Fruit fly (Drosophila melanogaster) whole organism, embryonic: ENCODE results near the gene CG4730.

ENCODE experiments used
- CG11247 ChIP-seq: fragments of 200-800 bp; sonication (Bioruptor generic); IDR thresholded peaks from 2 replicates; pipeline ENCODE4 v1.3.6; 2022; ENCODE audit warnings: missing biosample characterization, missing genetic modification characterization
- CG12236 ChIP-seq: fragments of 200-800 bp; sonication (Bioruptor generic); optimal IDR thresholded peaks from 2 replicates; lab custom pipeline; 2016; ENCODE audit warnings: missing biosample characterization, missing genetic modification characterization
- CG14860 ChIP-seq: fragments of 200-800 bp; sonication (Bioruptor generic); IDR thresholded peaks from 3 replicates; pipeline ENCODE4 v1.3.6; 2022; ENCODE audit warnings: missing biosample characterization, missing genetic modification characterization; ENCODE audit not compliant: partially characterized antibody
- CG15601 ChIP-seq: fragments of 200-800 bp; sonication (Bioruptor generic); optimal IDR thresholded peaks from 3 replicates; lab custom pipeline; 2019; ENCODE audit warnings: missing biosample characterization, mild to moderate bottlenecking, missing genetic modification characterization, moderate library complexity
- CG16779 ChIP-seq: fragments of 200-800 bp; sonication (Bioruptor generic); IDR thresholded peaks from 2 replicates; pipeline ENCODE4 v1.3.6; 2022; ENCODE audit warnings: missing biosample characterization, missing genetic modification characterization
- CG17802 ChIP-seq: fragments of 200-800 bp; sonication (Bioruptor generic); optimal IDR thresholded peaks from 2 replicates; lab custom pipeline; 2018; ENCODE audit warnings: missing biosample characterization, mild to moderate bottlenecking, missing genetic modification characterization, moderate library complexity
- CG18262 ChIP-seq: fragments of 200-800 bp; optimal IDR thresholded peaks from 3 replicates; lab custom pipeline; 2019; ENCODE audit warnings: missing biosample characterization, mild to moderate bottlenecking, missing genetic modification characterization, moderate library complexity
- CG18599 ChIP-seq: fragments of 200-800 bp; sonication (Bioruptor generic); optimal IDR thresholded peaks from 3 replicates; lab custom pipeline; 2017; ENCODE audit warnings: missing biosample characterization, missing genetic modification characterization, mild to moderate bottlenecking, moderate library complexity, missing genetic modification reagents
- CG3163 ChIP-seq: fragments of 200-800 bp; sonication (Bioruptor generic); optimal IDR thresholded peaks from 3 replicates; lab custom pipeline; 2016; ENCODE audit warnings: missing biosample characterization, missing genetic modification characterization
- CG32767 ChIP-seq: fragments of 200-800 bp; sonication (Bioruptor generic); IDR thresholded peaks from 2 replicates; pipeline ENCODE4 v1.3.6; 2022; ENCODE audit warnings: missing biosample characterization, missing genetic modification characterization
- CG4328 ChIP-seq: fragments of 200-800 bp; sonication (Bioruptor generic); optimal IDR thresholded peaks from 3 replicates; lab custom pipeline; 2017; ENCODE audit warnings: missing biosample characterization, missing genetic modification reagents, missing genetic modification characterization
- CG4730 ChIP-seq: fragments of 200-800 bp; sonication (Bioruptor generic); IDR thresholded peaks from 2 replicates; pipeline ENCODE4 v1.3.6; 2022; ENCODE audit warnings: missing biosample characterization, missing genetic modification characterization
- CG5245 ChIP-seq: fragments of 200-800 bp; sonication (Bioruptor generic); optimal IDR thresholded peaks from 3 replicates; lab custom pipeline; 2016; ENCODE audit warnings: missing biosample characterization, missing genetic modification characterization
- CG7357 ChIP-seq: fragments of 200-800 bp; sonication (Bioruptor generic); IDR thresholded peaks from 3 replicates; pipeline ENCODE4 v1.3.6; 2022; ENCODE audit warnings: missing biosample characterization, missing genetic modification characterization
- CG8281 ChIP-seq: fragments of 200-800 bp; sonication (Bioruptor generic); optimal IDR thresholded peaks from 2 replicates; lab custom pipeline; 2018; ENCODE audit warnings: missing biosample characterization, mild to moderate bottlenecking, missing genetic modification characterization, moderate library complexity
- CG8765 ChIP-seq: fragments of 200-800 bp; sonication (Bioruptor generic); IDR thresholded peaks from 2 replicates; pipeline ENCODE4 v1.3.6; 2022; ENCODE audit warnings: missing biosample characterization, missing genetic modification characterization
- CG9727 ChIP-seq: fragments of 200-800 bp; sonication (Bioruptor generic); optimal IDR thresholded peaks from 3 replicates; lab custom pipeline; 2017; ENCODE audit warnings: missing biosample characterization, mild to moderate bottlenecking, missing genetic modification characterization
- D ChIP-seq, 2 experiments: fragments of 200-800 bp in 1 of 2; fragments of >200 bp in 1 of 2; sonication (Bioruptor generic) in 1 of 2; optimal IDR thresholded peaks; 2 replicates in 1 of 2; 3 replicates in 1 of 2; lab custom pipeline; 2017; ENCODE audit warnings: mild to moderate bottlenecking in 1 of 2, missing biosample characterization in 1 of 2, missing genetic modification characterization in 1 of 2, missing genetic modification reagents in 1 of 2
- D19B ChIP-seq: fragments of 200-800 bp; sonication (Bioruptor generic); optimal IDR thresholded peaks from 2 replicates; lab custom pipeline; 2017; ENCODE audit warnings: missing biosample characterization, mild to moderate bottlenecking, missing genetic modification characterization
- Dad ChIP-seq: fragments of 200-800 bp; sonication (Bioruptor generic); optimal IDR thresholded peaks from 3 replicates; lab custom pipeline; 2016; ENCODE audit warnings: missing biosample characterization, missing genetic modification characterization
- Drgx ChIP-seq: fragments of 200-800 bp; sonication (Bioruptor generic); IDR thresholded peaks from 2 replicates; pipeline ENCODE4 v1.3.6; 2022; ENCODE audit warnings: missing biosample characterization, missing genetic modification characterization
- Eip74EF ChIP-seq, 2 experiments: fragments of 200-800 bp in 1 of 2; fragments of >200 bp in 1 of 2; sonication (Bioruptor generic) in 1 of 2; optimal IDR thresholded peaks; 2 replicates each; lab custom pipeline; 2017 to 2019; ENCODE audit warnings: missing biosample characterization in 2 of 2, missing genetic modification characterization in 2 of 2, mild to moderate bottlenecking in 1 of 2, moderate library complexity in 1 of 2
- Ets97D ChIP-seq: fragments of 200-800 bp; sonication (Bioruptor generic); optimal IDR thresholded peaks from 3 replicates; lab custom pipeline; 2016; ENCODE audit warnings: missing biosample characterization, missing genetic modification characterization
- Hr39 ChIP-seq: fragments of >200 bp; optimal IDR thresholded peaks from 2 replicates; lab custom pipeline; 2017
- Kr ChIP-seq: fragments of 200-800 bp; sonication (Bioruptor generic); optimal IDR thresholded peaks from 2 replicates; lab custom pipeline; 2017; ENCODE audit warnings: missing biosample characterization, mild to moderate bottlenecking, missing genetic modification characterization
- Max ChIP-seq: fragments of 200-800 bp; sonication (Bioruptor generic); optimal IDR thresholded peaks from 2 replicates; lab custom pipeline; 2016; ENCODE audit warnings: missing biosample characterization, mild to moderate bottlenecking, missing genetic modification characterization
- Med ChIP-seq: fragments of 200-800 bp; sonication (Bioruptor generic); peaks from one replicate; lab custom pipeline; 2016; ENCODE audit warnings: missing biosample characterization, missing genetic modification characterization, mild to moderate bottlenecking, inconsistent platforms, moderate library complexity
- amos ChIP-seq: fragments of 200-800 bp; sonication (Bioruptor generic); IDR thresholded peaks from 2 replicates; pipeline ENCODE4 v1.3.6; 2022; ENCODE audit warnings: missing biosample characterization, missing genetic modification characterization; ENCODE audit not compliant: partially characterized antibody
- ap ChIP-seq: fragments of 200-800 bp; sonication (Bioruptor generic); IDR thresholded peaks from 2 replicates; pipeline ENCODE4 v1.3.6; 2022; ENCODE audit warnings: missing biosample characterization, missing genetic modification characterization
- bbx ChIP-seq: fragments of 200-800 bp; sonication (Bioruptor generic); IDR thresholded peaks from 2 replicates; pipeline ENCODE4 v1.3.6; 2022; ENCODE audit warnings: missing biosample characterization, missing genetic modification characterization; ENCODE audit not compliant: partially characterized antibody
- bowl ChIP-seq: fragments of 200-800 bp; sonication (Bioruptor generic); IDR thresholded peaks from 2 replicates; pipeline ENCODE4 v1.3.6; 2022; ENCODE audit warnings: missing biosample characterization, missing genetic modification characterization
- ci ChIP-seq: fragments of 200-800 bp; sonication (Bioruptor generic); IDR thresholded peaks from 3 replicates; pipeline ENCODE4 v1.3.6; 2022; ENCODE audit warnings: missing biosample characterization, missing genetic modification characterization
- corto ChIP-seq: fragments of 200-800 bp; sonication (Bioruptor generic); optimal IDR thresholded peaks from 2 replicates; lab custom pipeline; 2016; ENCODE audit warnings: missing biosample characterization, mild to moderate bottlenecking, missing genetic modification characterization, moderate library complexity
- dm ChIP-seq: fragments of 200-800 bp; sonication (Bioruptor generic); optimal IDR thresholded peaks from 3 replicates; lab custom pipeline; 2016; ENCODE audit warnings: missing biosample characterization, missing genetic modification characterization
- dysf ChIP-seq: fragments of 200-800 bp; sonication (Bioruptor generic); IDR thresholded peaks from 3 replicates; pipeline ENCODE4 v1.3.6; 2022; ENCODE audit warnings: missing biosample characterization, missing genetic modification characterization
- fru ChIP-seq: fragments of >200 bp; optimal IDR thresholded peaks from 2 replicates; lab custom pipeline; 2017
- gem ChIP-seq: fragments of 200-800 bp; sonication (Bioruptor generic); optimal IDR thresholded peaks from 2 replicates; lab custom pipeline; 2019; ENCODE audit warnings: missing biosample characterization, mild to moderate bottlenecking, missing genetic modification characterization, moderate library complexity
- gfzf ChIP-seq: fragments of 200-800 bp; sonication (Bioruptor generic); optimal IDR thresholded peaks from 2 replicates; lab custom pipeline; 2016; ENCODE audit warnings: missing biosample characterization, mild to moderate bottlenecking, missing genetic modification characterization, moderate library complexity
- h ChIP-seq: fragments of >200 bp; optimal IDR thresholded peaks from 2 replicates; lab custom pipeline; 2017
- hkb ChIP-seq, 2 experiments: fragments of 200-800 bp in 1 of 2; fragments of >200 bp in 1 of 2; sonication (Bioruptor generic) in 1 of 2; IDR thresholded peaks in 1 of 2; optimal IDR thresholded peaks in 1 of 2; 2 replicates each; pipeline versions ENCODE4 v1.3.6 to Lab custom; 2017 to 2022; ENCODE audit warnings: missing biosample characterization in 1 of 2, missing genetic modification characterization in 1 of 2
- kah ChIP-seq: fragments of 200-800 bp; sonication (Bioruptor generic); optimal IDR thresholded peaks from 2 replicates; lab custom pipeline; 2018; ENCODE audit warnings: missing biosample characterization, mild to moderate bottlenecking, missing genetic modification characterization
- klu ChIP-seq: fragments of 200-800 bp; sonication (Bioruptor generic); IDR thresholded peaks from 2 replicates; pipeline ENCODE4 v1.3.6; 2022; ENCODE audit warnings: missing biosample characterization, missing genetic modification characterization
- lmd ChIP-seq: fragments of 200-800 bp; sonication (Bioruptor generic); IDR thresholded peaks from 2 replicates; pipeline ENCODE4 v1.3.6; 2022; ENCODE audit warnings: missing biosample characterization, missing genetic modification characterization
- pb ChIP-seq: fragments of 200-800 bp; sonication (Bioruptor generic); optimal IDR thresholded peaks from 3 replicates; lab custom pipeline; 2016; ENCODE audit warnings: missing biosample characterization, missing genetic modification characterization
- sd ChIP-seq: fragments of 200-800 bp; sonication (Bioruptor generic); optimal IDR thresholded peaks from 3 replicates; lab custom pipeline; 2018; ENCODE audit warnings: missing biosample characterization, mild to moderate bottlenecking, missing genetic modification characterization, moderate library complexity
- sens ChIP-seq: fragments of 200-800 bp; sonication (Bioruptor generic); peaks from one replicate; lab custom pipeline; 2016; ENCODE audit warnings: missing biosample characterization, missing genetic modification characterization
- sob ChIP-seq: fragments of 200-800 bp; sonication (Bioruptor generic); IDR thresholded peaks from 2 replicates; pipeline ENCODE4 v1.3.6; 2022; ENCODE audit warnings: missing biosample characterization, missing genetic modification characterization
- stc ChIP-seq: fragments of 200-800 bp; sonication (Bioruptor generic); IDR thresholded peaks from 2 replicates; pipeline ENCODE4 v1.3.6; 2022; ENCODE audit warnings: missing biosample characterization, missing genetic modification characterization
- tx ChIP-seq: fragments of 200-800 bp; sonication (Bioruptor generic); optimal IDR thresholded peaks from 2 replicates; lab custom pipeline; 2016; ENCODE audit warnings: missing biosample characterization, missing genetic modification characterization
- z ChIP-seq: fragments of 200-800 bp; sonication (Bioruptor generic); IDR thresholded peaks from 3 replicates; pipeline ENCODE4 v1.3.6; 2022; ENCODE audit warnings: missing biosample characterization, missing genetic modification characterization
- zf30C ChIP-seq: fragments of 200-800 bp; sonication (Bioruptor generic); optimal IDR thresholded peaks from 3 replicates; lab custom pipeline; 2018; ENCODE audit warnings: missing biosample characterization, mild to moderate bottlenecking, missing genetic modification characterization

The CG4730 gene

DNA sequence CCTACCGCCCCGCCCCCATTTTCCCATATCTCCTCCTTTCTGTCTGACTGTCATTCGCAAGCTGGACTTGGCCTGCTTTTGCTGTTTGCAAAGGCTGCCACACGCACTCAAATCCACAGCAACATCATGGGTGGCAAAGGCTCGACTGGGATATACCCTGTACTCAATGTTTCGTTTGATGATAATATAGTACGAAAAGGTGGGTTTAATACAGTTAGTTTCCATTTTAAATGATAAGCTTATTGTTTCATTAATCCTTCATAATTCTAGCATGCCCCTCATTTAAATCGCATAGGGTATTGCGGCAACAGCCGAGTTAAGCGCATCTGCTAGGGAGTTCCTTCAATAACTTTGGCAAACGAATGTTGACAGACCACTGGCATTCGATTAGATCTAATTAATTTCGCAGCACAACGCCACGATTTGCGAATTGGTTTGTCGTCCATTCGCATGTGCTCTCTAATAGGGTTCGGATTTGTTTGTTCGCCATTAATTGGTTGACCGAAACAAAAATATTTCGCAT is 15.7 kb upstream of the CG4730 start (continued):
- TF ChIP-seq CG4328 (GFP tag; lab: Kevin White, UChicago) (no peak), CG14860 (GFP tag; lab: Robert Waterston, UW) (no peak), CG18599 (peak; percentile 55), Dad (GFP tag; lab: Kevin White, UChicago) (no peak), pb (GFP tag; lab: Kevin White, UChicago) (no peak), CG5245 (GFP tag; lab: Kevin White, UChicago) (no peak), Drgx (GFP tag; lab: Robert Waterston, UW) (no peak), CG8281 (no peak), CG18262 (tag; lab: Kevin White, UChicago) (no peak), sens (GFP tag; lab: Kevin White, UChicago) (peak; percentile 51), CG4730 (GFP tag; lab: Robert Waterston, UW) (0 out of 2 replicates have a peak, but pooled peaks have one; percentile 9), CG11247 (GFP tag; lab: Robert Waterston, UW) (no peak), tx (GFP tag; lab: Kevin White, UChicago) (no peak), fru (lab: Kevin White, UChicago) (no peak), klu (GFP tag; lab: Robert Waterston, UW) (no peak), D (optimal IDR thresholded peaks at IDR 0.05; lab: Kevin White, UChicago) (no peak), D (GFP tag; optimal IDR thresholded peaks at IDR 0.05; lab: Kevin White, UChicago) (no peak), Med (GFP tag; lab: Kevin White, UChicago) (peak; percentile 70), Hr39 (no peak), hkb (optimal IDR thresholded peaks at IDR 0.05; lab: Kevin White, UChicago) (no peak), hkb (GFP tag; IDR thresholded peaks at IDR 0.05; lab: Robert Waterston, UW) (no peak), CG12236 (GFP tag; lab: Kevin White, UChicago) (no peak), Eip74EF (GFP tag; optimal IDR thresholded peaks at IDR 0.05; lab: Kevin White, UChicago) (no peak), ci (GFP tag; lab: Robert Waterston, UW) (no peak), D19B (GFP tag; lab: Kevin White, UChicago) (peak; percentile 49), CG32767 (GFP tag; lab: Robert Waterston, UW) (no peak), stc (GFP tag; lab: Robert Waterston, UW) (no peak), kah (GFP tag; lab: Kevin White, UChicago) (no peak), CG16779 (GFP tag; lab: Robert Waterston, UW) (no peak), dysf (GFP tag; lab: Robert Waterston, UW) (0 out of 3 replicates have a peak, but pooled peaks have one; percentile 43), ap (GFP tag; lab: Robert Waterston, UW) (no peak), lmd (GFP tag; lab: Robert Waterston, UW) (peak; percentile 48), CG3163 (GFP tag; lab: Kevin White, UChicago) (no peak), CG15601 (no peak), sd (tag; lab: Kevin White, UChicago) (no peak), gem (tag; lab: Kevin White, UChicago) (peak; percentile 3), CG7357 (GFP tag; lab: Robert Waterston, UW) (no peak), h (lab: Kevin White, UChicago) (no peak), CG9727 (no peak), Ets97D (GFP tag; lab: Kevin White, UChicago) (no peak), zf30C (GFP tag; lab: Kevin White, UChicago) (no peak), corto (GFP tag; lab: Kevin White, UChicago) (no peak), amos (GFP tag; lab: Robert Waterston, UW) (no peak), CG8765 (GFP tag; lab: Robert Waterston, UW) (no peak), Max (no peak), dm (GFP tag; lab: Kevin White, UChicago) (no peak), gfzf (GFP tag; lab: Kevin White, UChicago) (no peak), Kr (no peak), bbx (GFP tag; lab: Robert Waterston, UW) (no peak), z (GFP tag; lab: Robert Waterston, UW) (no peak), sob (GFP tag; lab: Robert Waterston, UW) (peak; percentile 8; the same call in 1 of the 2 replicates), bowl (no peak), CG17802 (tag; lab: Kevin White, UChicago) (no peak)
